Worm (Caenorhabditis elegans): ENCODE measurements around the gene ubxn-4.
A peak's percentile ranks its signal among the peaks of the same experiment; 100 is the strongest.

ubxn-4 gene

ce11 chrIII:8371595-8372305, 33.6 kb downstream of the ubxn-4 start, which contains the start of gene lmbr-1:
Gene lmbr-1, plus strand, starts transcription at chrIII:8372255.
- TF ChIP-seq dsc-1 (tag; optimal IDR thresholded peaks at IDR 0.05) (peak; percentile 93), F16B12.6 (tag; optimal IDR thresholded peaks at IDR 0.05) (no peak), nhr-85 (tag) (peak; percentile 13), blmp-1 (tag; optimal IDR thresholded peaks at IDR 0.05) (peak; percentile 25), ceh-8 (GFP tag; optimal IDR thresholded peaks at IDR 0.05) (no peak), efl-1 (optimal IDR thresholded peaks at IDR 0.05) (no peak), efl-1 (GFP tag; optimal IDR thresholded peaks at IDR 0.05 in 1 of 2) (peak in 1 of 2 experiments; percentile 46), lin-14 (GFP tag; optimal IDR thresholded peaks at IDR 0.05) (no peak), fkh-4 (tag; optimal IDR thresholded peaks at IDR 0.05; ENCODE audit: borderline replicate concordance) (peak; percentile 58)

DNA sequence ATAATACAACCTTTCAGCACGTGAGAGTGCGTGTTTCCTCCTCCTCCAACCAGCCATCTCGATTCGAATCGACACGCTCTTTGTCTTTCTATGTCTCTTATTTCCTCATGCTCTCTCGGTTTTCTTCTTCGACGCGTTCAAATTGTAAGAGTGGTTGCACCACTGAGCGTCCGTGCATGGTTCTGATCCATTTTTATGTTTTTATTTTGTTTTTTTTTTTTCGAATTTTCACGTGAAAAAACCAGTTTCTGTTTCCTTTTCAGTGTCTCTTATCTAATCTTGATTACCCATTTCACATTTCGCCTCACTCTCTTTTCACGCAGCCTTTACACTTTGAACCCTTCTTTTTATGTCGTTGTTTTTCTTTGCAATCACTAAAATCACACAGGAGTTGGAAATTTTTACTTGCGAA, 34.5 kb downstream of the ubxn-4 start:
- TF ChIP-seq isw-1 (GFP tag; IDR thresholded peaks at IDR 0.05), result no peak
- peak; percentile 23 for TF ChIP-seq xbp-1 (tag; optimal IDR thresholded peaks at IDR 0.05)
- TF ChIP-seq lin-14 (GFP tag; optimal IDR thresholded peaks at IDR 0.05), result peak; percentile 78
- TF ChIP-seq aly-2 (tag; optimal IDR thresholded peaks at IDR 0.05), result no peak
- peak in 1 of 2 experiments; percentile 20 for TF ChIP-seq efl-1 (optimal IDR thresholded peaks at IDR 0.05)
- TF ChIP-seq efl-1 (GFP tag; optimal IDR thresholded peaks at IDR 0.05 in 1 of 2), result peak; percentile 8 to 66
- TF ChIP-seq nhr-19 (GFP tag; conservative IDR thresholded peaks at IDR 0.05), result no peak; the same call in 1 of the 2 replicates
- TF ChIP-seq nhr-237 (tag; optimal IDR thresholded peaks at IDR 0.05), result no peak
- no peak for TF ChIP-seq fkh-4 (tag; optimal IDR thresholded peaks at IDR 0.05; ENCODE audit: borderline replicate concordance)
- TF ChIP-seq nhr-77 (tag; optimal IDR thresholded peaks at IDR 0.05), result no peak
- no peak for TF ChIP-seq fkh-8 (tag; optimal IDR thresholded peaks at IDR 0.05)
- TF ChIP-seq ets-5 (GFP tag; IDR thresholded peaks at IDR 0.05), result no peak
- peak; percentile 76 for TF ChIP-seq blmp-1 (tag; optimal IDR thresholded peaks at IDR 0.05)
- no peak for TF ChIP-seq C04F5.9 (tag; optimal IDR thresholded peaks at IDR 0.05)
- TF ChIP-seq nhr-28 (tag; optimal IDR thresholded peaks at IDR 0.05), result no peak
- no peak for TF ChIP-seq irx-1 (tag; optimal IDR thresholded peaks at IDR 0.05)
- no peak for TF ChIP-seq unc-98 (GFP tag; IDR thresholded peaks at IDR 0.05)
- TF ChIP-seq hpl-2 (GFP tag; optimal IDR thresholded peaks at IDR 0.05), result no peak
- TF ChIP-seq nhr-76 (tag; optimal IDR thresholded peaks at IDR 0.05), result no peak
- no peak for TF ChIP-seq hlh-17 (GFP tag; optimal IDR thresholded peaks at IDR 0.05; ENCODE audit: borderline replicate concordance)
- TF ChIP-seq nhr-90 (tag; optimal IDR thresholded peaks at IDR 0.05; ENCODE audit: poor library complexity), result peak; percentile 40
- TF ChIP-seq dsc-1 (tag; optimal IDR thresholded peaks at IDR 0.05), result no peak
- TF ChIP-seq nhr-11 (tag; optimal IDR thresholded peaks at IDR 0.05), result no peak
- no peak for TF ChIP-seq sox-4 (tag; optimal IDR thresholded peaks at IDR 0.05)
- TF ChIP-seq dpl-1 (GFP tag; optimal IDR thresholded peaks at IDR 0.05), result peak in 1 of 3 experiments; percentile 17
- peak; percentile 4 for TF ChIP-seq rnt-1 (tag; optimal IDR thresholded peaks at IDR 0.05)
- no peak for TF ChIP-seq pqm-1 (tag; optimal IDR thresholded peaks at IDR 0.05)
- no peak for TF ChIP-seq sptf-1 (tag; optimal IDR thresholded peaks at IDR 0.05)
- peak; percentile 91 for TF ChIP-seq nhr-85 (tag)
- no peak for TF ChIP-seq unc-30 (tag; optimal IDR thresholded peaks at IDR 0.05)
- TF ChIP-seq mep-1 (tag; optimal IDR thresholded peaks at IDR 0.05), result peak; percentile 16
- peak; percentile 19 to 35 for TF ChIP-seq lin-35 (GFP tag; optimal IDR thresholded peaks at IDR 0.05)
- peak in 4 of 6 experiments; percentile 53 to 91 (median 72) for TF ChIP-seq elt-3 (tag; optimal IDR thresholded peaks at IDR 0.05)
- no peak for TF ChIP-seq unc-130 (tag; optimal IDR thresholded peaks at IDR 0.05)
- TF ChIP-seq ceh-82 (tag; optimal IDR thresholded peaks at IDR 0.05), result peak in 1 of 3 experiments; percentile 8
- peak; percentile 60 for TF ChIP-seq snu-23 (GFP tag; optimal IDR thresholded peaks at IDR 0.05)
- TF ChIP-seq ztf-11 (tag; optimal IDR thresholded peaks at IDR 0.05), result no peak
- TF ChIP-seq mdl-1 (tag; optimal IDR thresholded peaks at IDR 0.05), result peak in 1 of 2 experiments; percentile 74
- TF ChIP-seq egl-27 (tag; optimal IDR thresholded peaks at IDR 0.05), result no peak
- peak; percentile 56 for TF ChIP-seq nhr-71 (tag; optimal IDR thresholded peaks at IDR 0.05)
- peak; percentile 7 to 27 for TF ChIP-seq lsy-2 (tag; optimal IDR thresholded peaks at IDR 0.05)
- TF ChIP-seq tbx-2 (tag; optimal IDR thresholded peaks at IDR 0.05), result peak; percentile 13
- peak; percentile 53 for TF ChIP-seq nhr-20 (tag; optimal IDR thresholded peaks at IDR 0.05)
- no peak for TF ChIP-seq Y116A8C.19 (tag; optimal IDR thresholded peaks at IDR 0.05; ENCODE audit: borderline replicate concordance)
- no peak for TF ChIP-seq tlp-1 (tag; optimal IDR thresholded peaks at IDR 0.05)
- peak; percentile 72 for TF ChIP-seq grh-1 (GFP tag; IDR thresholded peaks at IDR 0.05)
